Worm (Caenorhabditis elegans) whole organism, L3 larva: ENCODE data around the gene str-135.

ENCODE experiments used
- elt-3 ChIP-seq, 3 experiments: fragments of 150-350 bp in 1 of 3; sonication (generic microtip) in 2 of 3; optimal IDR thresholded peaks; 2 replicates in 2 of 3; 4 replicates in 1 of 3; lab custom pipeline; 2014 to 2017; ENCODE audit warnings: missing biosample characterization in 3 of 3, missing genetic modification characterization in 3 of 3
- nfya-1 ChIP-seq: sonication (generic microtip); optimal IDR thresholded peaks from 2 replicates; lab custom pipeline; 2017; ENCODE audit warnings: missing genetic modification characterization, mild to moderate bottlenecking, missing compliant biosample characterization, antibody characterized with exemption, moderate library complexity; ENCODE audit not compliant: insufficient read depth

DNA sequence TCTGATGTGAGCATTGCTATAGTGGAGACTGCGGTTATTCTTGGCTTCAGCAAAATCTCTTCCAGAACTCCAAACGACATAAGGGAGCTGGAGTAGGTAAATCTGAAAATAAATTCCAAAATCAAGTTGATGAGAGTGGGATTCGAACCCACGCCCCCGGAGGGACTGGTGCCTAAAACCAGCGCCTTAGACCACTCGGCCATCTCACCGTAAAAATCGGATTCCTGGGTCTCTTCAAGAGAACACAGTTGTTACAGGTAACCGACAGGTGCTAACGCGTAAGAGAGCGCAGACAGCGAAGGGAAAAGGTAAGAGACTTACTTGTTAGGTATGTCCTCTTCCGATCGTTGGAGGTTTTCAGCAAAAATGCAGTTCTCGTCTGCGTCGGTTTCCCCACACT lies 45.3 kb downstream of the str-135 start:
- TF ChIP-seq nfya-1 (tag; lab: Kevin White, UChicago) (peak; percentile 36), elt-3 (tag; optimal IDR thresholded peaks at IDR 0.05; lab: Kevin White, UChicago) (no peak)
